Worm (Caenorhabditis elegans) whole organism, young adult: ENCODE measurements around the gene ceh-22.

Source experiments
- F33H1.4 ChIP-seq: fragments of 200-800 bp; sonication (Bioruptor generic); IDR thresholded peaks from 2 replicates; pipeline ENCODE4 v1.3.6; 2022; ENCODE audit warnings: missing genetic modification reagents, missing genetic modification characterization, missing compliant biosample characterization
- F49E8.2 ChIP-seq: sonication (generic microtip); optimal IDR thresholded peaks from 3 replicates; lab custom pipeline; 2017; ENCODE audit warnings: missing genetic modification characterization, mild to moderate bottlenecking, missing compliant biosample characterization, antibody characterized with exemption, moderate library complexity; ENCODE audit not compliant: insufficient read depth
- F57A8.1 ChIP-seq: fragments of 200-800 bp; sonication (Bioruptor generic); optimal IDR thresholded peaks from 2 replicates; lab custom pipeline; 2018; ENCODE audit warnings: mild to moderate bottlenecking, missing genetic modification characterization, moderate library complexity, missing compliant biosample characterization
- K11D2.4 ChIP-seq: fragments of 200-800 bp; sonication (Bioruptor generic); IDR thresholded peaks from 2 replicates; pipeline ENCODE4 v1.3.6; 2022; ENCODE audit warnings: missing genetic modification reagents, missing genetic modification characterization, missing compliant biosample characterization
- K12H6.12 ChIP-seq: fragments of 200-800 bp; sonication (Bioruptor generic); optimal IDR thresholded peaks from 2 replicates; lab custom pipeline; 2018; ENCODE audit warnings: mild to moderate bottlenecking, missing genetic modification characterization, missing compliant biosample characterization
- Y95B8A.8 ChIP-seq: fragments of 200-800 bp; sonication (Bioruptor generic); IDR thresholded peaks from 2 replicates; pipeline ENCODE4 v1.3.6; 2022; ENCODE audit warnings: missing genetic modification reagents, missing genetic modification characterization, missing compliant biosample characterization
- attf-3 ChIP-seq: fragments of 200-800 bp; sonication (Bioruptor generic); conservative IDR thresholded peaks from 2 replicates; pipeline ENCODE4 v1.3.6; 2022; ENCODE audit warnings: missing genetic modification reagents, missing genetic modification characterization, missing compliant biosample characterization
- attf-5 ChIP-seq: fragments of 200-800 bp; sonication (Bioruptor generic); optimal IDR thresholded peaks from 2 replicates; lab custom pipeline; 2018; ENCODE audit warnings: mild to moderate bottlenecking, missing genetic modification characterization, missing compliant biosample characterization
- bed-2 ChIP-seq: fragments of 200-800 bp; sonication (Bioruptor generic); IDR thresholded peaks from 2 replicates; pipeline ENCODE4 v1.3.6; 2022; ENCODE audit warnings: missing genetic modification reagents, missing genetic modification characterization, missing compliant biosample characterization
- ccch-3 ChIP-seq: fragments of 200-800 bp; sonication (Bioruptor generic); optimal IDR thresholded peaks from 2 replicates; lab custom pipeline; 2018; ENCODE audit warnings: mild to moderate bottlenecking, missing genetic modification characterization, missing compliant biosample characterization
- cebp-1 ChIP-seq, 2 experiments: fragments of 200-800 bp in 1 of 2; sonication (Bioruptor generic) in 1 of 2; sonication (generic microtip) in 1 of 2; IDR thresholded peaks in 1 of 2; optimal IDR thresholded peaks in 1 of 2; 2 replicates each; pipeline versions ENCODE4 v1.3.6 to Lab custom; 2017 to 2022; ENCODE audit warnings: missing compliant biosample characterization in 2 of 2, missing genetic modification characterization in 2 of 2, mild to moderate bottlenecking in 1 of 2, missing genetic modification reagents in 1 of 2, moderate library complexity in 1 of 2
- cebp-2 ChIP-seq: fragments of 200-800 bp; sonication (Bioruptor generic); IDR thresholded peaks from 2 replicates; pipeline ENCODE4 v1.3.6; 2022; ENCODE audit warnings: missing genetic modification characterization, missing compliant biosample characterization
- ceh-40 ChIP-seq: fragments of 200-800 bp; sonication (Bioruptor generic); IDR thresholded peaks from 2 replicates; pipeline ENCODE4 v1.3.6; 2022; ENCODE audit warnings: missing genetic modification characterization, missing compliant biosample characterization
- ceh-91 ChIP-seq: fragments of 200-800 bp; sonication (Bioruptor generic); IDR thresholded peaks from 2 replicates; pipeline ENCODE4 v1.3.6; 2022; ENCODE audit warnings: missing genetic modification reagents, missing genetic modification characterization, missing compliant biosample characterization
- chd-7 ChIP-seq: sonication (generic microtip); optimal IDR thresholded peaks from 2 replicates; lab custom pipeline; 2016; ENCODE audit warnings: mild to moderate bottlenecking, missing genetic modification characterization, moderate library complexity, missing compliant biosample characterization
- dox-1 ChIP-seq: fragments of 200-800 bp; sonication (Bioruptor generic); IDR thresholded peaks from 2 replicates; pipeline ENCODE4 v1.3.6; 2022; ENCODE audit warnings: missing genetic modification reagents, missing genetic modification characterization, missing compliant biosample characterization
- egl-44 ChIP-seq: fragments of 200-800 bp; sonication (Bioruptor generic); IDR thresholded peaks from 2 replicates; pipeline ENCODE4 v1.3.6; 2022; ENCODE audit warnings: missing genetic modification reagents, missing genetic modification characterization, missing compliant biosample characterization
- ets-4 ChIP-seq: fragments of 200-800 bp; sonication (Bioruptor generic); optimal IDR thresholded peaks from 2 replicates; lab custom pipeline; 2018; ENCODE audit warnings: mild to moderate bottlenecking, missing genetic modification characterization, missing compliant biosample characterization
- fkh-3 ChIP-seq: sonication (generic microtip); optimal IDR thresholded peaks from 2 replicates; lab custom pipeline; 2016; ENCODE audit warnings: mild to moderate bottlenecking, missing genetic modification characterization, missing compliant biosample characterization
- gei-17 ChIP-seq: fragments of 200-800 bp; sonication (Bioruptor generic); optimal IDR thresholded peaks from 2 replicates; lab custom pipeline; 2018; ENCODE audit warnings: mild to moderate bottlenecking, missing genetic modification characterization, missing compliant biosample characterization
- him-1 ChIP-seq: sonication (generic microtip); optimal IDR thresholded peaks from 2 replicates; lab custom pipeline; 2016; ENCODE audit warnings: missing genotype, missing genetic modification reagents, missing genetic modification characterization, missing compliant biosample characterization
- hmg-20 ChIP-seq: fragments of 200-800 bp; sonication (Bioruptor generic); IDR thresholded peaks from 2 replicates; pipeline ENCODE4 v1.3.6; 2022; ENCODE audit warnings: missing genetic modification reagents, missing genetic modification characterization, missing compliant biosample characterization
- hsf-1 ChIP-seq: fragments of 200-800 bp; sonication (Bioruptor generic); IDR thresholded peaks from 2 replicates; pipeline ENCODE4 v1.3.6; 2022; ENCODE audit warnings: missing genetic modification reagents, missing genetic modification characterization, missing compliant biosample characterization
- let-526 ChIP-seq: fragments of 200-800 bp; sonication (Bioruptor generic); IDR thresholded peaks from 2 replicates; pipeline ENCODE4 v1.3.6; 2022; ENCODE audit warnings: missing genetic modification reagents, missing genetic modification characterization, missing compliant biosample characterization
- lin-40 ChIP-seq: sonication (generic microtip); optimal IDR thresholded peaks from 2 replicates; lab custom pipeline; 2016; ENCODE audit warnings: missing genetic modification characterization, mild to moderate bottlenecking, missing compliant biosample characterization, missing genotype, missing genetic modification reagents
- lir-1 ChIP-seq: fragments of 200-800 bp; sonication (Bioruptor generic); conservative IDR thresholded peaks from 2 replicates; pipeline ENCODE4 v1.3.6; 2022; ENCODE audit warnings: missing genetic modification reagents, missing genetic modification characterization, missing compliant biosample characterization
- lsy-27 ChIP-seq: sonication (generic microtip); optimal IDR thresholded peaks from 2 replicates; lab custom pipeline; 2017; ENCODE audit warnings: missing genetic modification characterization, mild to moderate bottlenecking, missing compliant biosample characterization, antibody characterized with exemption, missing genotype, borderline replicate concordance; ENCODE audit not compliant: insufficient read depth
- madf-3 ChIP-seq: fragments of 200-800 bp; sonication (Bioruptor generic); IDR thresholded peaks from 2 replicates; pipeline ENCODE4 v1.3.6; 2022; ENCODE audit warnings: missing genetic modification reagents, missing genetic modification characterization, missing compliant biosample characterization
- madf-6 ChIP-seq: fragments of 200-800 bp; sonication (Bioruptor generic); IDR thresholded peaks from 2 replicates; pipeline ENCODE4 v1.3.6; 2022; ENCODE audit warnings: missing genetic modification reagents, missing genetic modification characterization, missing compliant biosample characterization
- madf-8 ChIP-seq: fragments of 200-800 bp; sonication (Bioruptor generic); conservative IDR thresholded peaks from 2 replicates; pipeline ENCODE4 v1.3.6; 2022; ENCODE audit warnings: missing genetic modification reagents, missing genetic modification characterization, missing compliant biosample characterization
- mes-4 ChIP-seq: sonication (generic microtip); optimal IDR thresholded peaks from 2 replicates; lab custom pipeline; 2016; ENCODE audit warnings: missing genotype, missing genetic modification characterization, missing compliant biosample characterization
- nhr-27 ChIP-seq: fragments of 200-800 bp; sonication (Bioruptor generic); optimal IDR thresholded peaks from 2 replicates; lab custom pipeline; 2018; ENCODE audit warnings: mild to moderate bottlenecking, missing genetic modification characterization, moderate library complexity, missing compliant biosample characterization
- nhr-80 ChIP-seq: sonication (generic microtip); optimal IDR thresholded peaks from 2 replicates; lab custom pipeline; 2016; ENCODE audit warnings: missing genetic modification characterization, missing compliant biosample characterization
- repo-1 ChIP-seq: sonication (generic microtip); optimal IDR thresholded peaks from 2 replicates; lab custom pipeline; 2017; ENCODE audit warnings: mild to moderate bottlenecking, missing genetic modification characterization, missing compliant biosample characterization
- somi-1 ChIP-seq: fragments of 200-800 bp; sonication (Bioruptor generic); optimal IDR thresholded peaks from 2 replicates; lab custom pipeline; 2018; ENCODE audit warnings: mild to moderate bottlenecking, missing genetic modification characterization, missing compliant biosample characterization
- tlf-1 ChIP-seq: fragments of 200-800 bp; sonication (Bioruptor generic); optimal IDR thresholded peaks from 2 replicates; lab custom pipeline; 2018; ENCODE audit warnings: mild to moderate bottlenecking, missing genetic modification characterization, missing compliant biosample characterization
- zfh-2 ChIP-seq: fragments of 200-800 bp; sonication (Bioruptor generic); conservative IDR thresholded peaks from 2 replicates; pipeline ENCODE4 v1.3.6; 2022; ENCODE audit warnings: missing genetic modification reagents, missing genetic modification characterization, missing compliant biosample characterization
- ztf-18 ChIP-seq: sonication (generic microtip); optimal IDR thresholded peaks from 2 replicates; lab custom pipeline; 2016; ENCODE audit warnings: missing genotype, mild to moderate bottlenecking, missing genetic modification characterization, missing compliant biosample characterization

The ceh-22 gene

ce11 chrV:10722595-10722994 is 50.9 kb downstream of the ceh-22 start:
- TF ChIP-seq K11D2.4 (no peak), lir-1 (GFP tag; lab: Robert Waterston, UW) (no peak), cebp-1 (GFP tag; IDR thresholded peaks at IDR 0.05; lab: Robert Waterston, UW) (no peak), cebp-1 (tag; optimal IDR thresholded peaks at IDR 0.05; lab: Kevin White, UChicago) (peak; percentile 15), dox-1 (GFP tag; lab: Robert Waterston, UW) (no peak), gei-17 (GFP tag; lab: Kevin White, UChicago) (no peak), madf-6 (0 out of 2 replicates have a peak, but pooled peaks have one; percentile 6), egl-44 (GFP tag; lab: Robert Waterston, UW) (0 out of 2 replicates have a peak, but pooled peaks have one; percentile 55), attf-5 (peak; percentile 17), K12H6.12 (no peak), F57A8.1 (GFP tag; lab: Kevin White, UChicago) (no peak), madf-8 (GFP tag; lab: Robert Waterston, UW) (no peak), fkh-3 (tag; lab: Kevin White, UChicago) (no peak), nhr-27 (tag; lab: Kevin White, UChicago) (no peak), lin-40 (tag; lab: Kevin White, UChicago) (no peak), F33H1.4 (GFP tag; lab: Robert Waterston, UW) (no peak)

ce11 chrV:10723181-10723580 is 51.5 kb downstream of the ceh-22 start:
- TF ChIP-seq let-526 (GFP tag; lab: Robert Waterston, UW), result no peak
- TF ChIP-seq attf-3 (GFP tag; lab: Robert Waterston, UW), result no peak
- no peak for TF ChIP-seq somi-1 (GFP tag; lab: Kevin White, UChicago)
- TF ChIP-seq lin-40 (tag; lab: Kevin White, UChicago), result no peak
- no peak for TF ChIP-seq Y95B8A.8 (GFP tag; lab: Robert Waterston, UW)
- TF ChIP-seq F49E8.2 (tag; lab: Kevin White, UChicago), result no peak
- no peak for TF ChIP-seq ztf-18 (tag; lab: Kevin White, UChicago)
- TF ChIP-seq hmg-20 (GFP tag; lab: Robert Waterston, UW), result no peak
- TF ChIP-seq ets-4 (GFP tag; lab: Kevin White, UChicago), result no peak
- TF ChIP-seq ceh-91 (GFP tag; lab: Robert Waterston, UW), result no peak
- TF ChIP-seq tlf-1 (GFP tag; lab: Kevin White, UChicago), result no peak
- no peak for TF ChIP-seq nhr-80
- no peak for TF ChIP-seq hsf-1 (GFP tag; lab: Robert Waterston, UW)
- TF ChIP-seq bed-2, result no peak
- TF ChIP-seq fkh-3 (tag; lab: Kevin White, UChicago), result no peak
- no peak for TF ChIP-seq ccch-3
- TF ChIP-seq madf-8 (GFP tag; lab: Robert Waterston, UW), result no peak
- TF ChIP-seq madf-3 (GFP tag; lab: Robert Waterston, UW), result no peak
- TF ChIP-seq repo-1 (tag; lab: Kevin White, UChicago), result no peak
- TF ChIP-seq lsy-27 (tag; lab: Kevin White, UChicago), result no peak
- TF ChIP-seq, all 124 proteins: peak for 0

ce11 chrV:10723583-10723982 is 51.9 kb downstream of the ceh-22 start:
- TF ChIP-seq cebp-1 (GFP tag; IDR thresholded peaks at IDR 0.05; lab: Robert Waterston, UW), result no peak
- TF ChIP-seq cebp-1 (tag; optimal IDR thresholded peaks at IDR 0.05; lab: Kevin White, UChicago), result no peak

- TF ChIP-seq him-1, result no peak
- TF ChIP-seq mes-4 (tag; lab: Kevin White, UChicago), result no peak
- TF ChIP-seq F33H1.4 (GFP tag; lab: Robert Waterston, UW), result no peak
- TF ChIP-seq ceh-40 (GFP tag; lab: Robert Waterston, UW), result no peak
- TF ChIP-seq chd-7 (tag; lab: Kevin White, UChicago), result no peak
- no peak for TF ChIP-seq lir-1 (GFP tag; lab: Robert Waterston, UW)
- no peak for TF ChIP-seq zfh-2 (GFP tag; lab: Robert Waterston, UW)
- no peak for TF ChIP-seq let-526 (GFP tag; lab: Robert Waterston, UW)
- no peak for TF ChIP-seq bed-2
- TF ChIP-seq cebp-2, result no peak
Measured at ce11 chrV:10724472-10724871, 52.8 kb downstream of the ceh-22 start.
